Worm (Caenorhabditis elegans) whole organism, L3 larva: ENCODE results near the gene srbc-41.

Experiments
- aly-2 ChIP-seq: fragments of 150-350 bp; optimal IDR thresholded peaks from 2 replicates; lab custom pipeline; 2014; ENCODE audit warnings: missing biosample characterization, missing genetic modification characterization
- ceh-16 ChIP-seq: sonication (generic microtip); optimal IDR thresholded peaks from 2 replicates; lab custom pipeline; 2017; ENCODE audit warnings: missing biosample characterization, missing genetic modification characterization
- pha-4 ChIP-seq: fragments of 150-350 bp; optimal IDR thresholded peaks from 2 replicates; lab custom pipeline; 2014; ENCODE audit warnings: missing biosample characterization, missing genetic modification reagents, missing genetic modification characterization
- ztf-11 ChIP-seq: fragments of 150-350 bp; optimal IDR thresholded peaks from 2 replicates; lab custom pipeline; 2014; ENCODE audit warnings: missing biosample characterization, missing genetic modification characterization

DNA sequence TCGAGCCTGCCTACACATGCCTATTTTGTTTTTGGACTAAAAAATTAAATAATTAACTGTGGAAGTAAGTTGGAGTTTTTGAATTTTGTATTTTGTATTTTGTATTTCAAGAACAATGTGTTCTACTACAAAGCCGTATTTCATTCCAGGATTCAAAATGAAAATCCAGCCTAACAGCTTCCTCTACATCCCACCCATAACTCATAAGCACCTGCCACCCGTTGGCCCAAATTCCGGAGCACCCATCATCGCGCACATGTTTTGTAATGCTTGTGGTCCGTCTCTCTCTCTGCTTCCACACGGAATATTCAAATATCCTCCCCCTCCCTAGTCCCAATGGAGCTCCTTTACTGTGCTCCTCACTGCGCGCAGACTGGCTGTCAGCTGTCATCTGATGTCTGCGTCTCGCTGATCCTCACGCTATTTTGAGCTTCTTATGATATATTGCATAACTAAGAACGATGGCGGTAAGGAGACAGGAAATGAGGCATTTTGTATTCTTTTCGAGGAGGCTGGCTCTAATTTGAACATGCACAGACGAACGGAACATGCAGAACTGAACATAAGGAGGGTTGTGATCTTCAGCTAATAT lies 39.0 kb downstream of the srbc-41 start:
- no peak for TF ChIP-seq ztf-11 (tag; lab: Kevin White, UChicago)
- no peak for TF ChIP-seq ceh-16 (tag; lab: Kevin White, UChicago)
- no peak for TF ChIP-seq aly-2 (tag; lab: Kevin White, UChicago)
- TF ChIP-seq pha-4 (tag; lab: Kevin White, UChicago), result no peak
